Worm (Caenorhabditis elegans): Measurements from ENCODE around the gene EEED8.18.

DNA sequence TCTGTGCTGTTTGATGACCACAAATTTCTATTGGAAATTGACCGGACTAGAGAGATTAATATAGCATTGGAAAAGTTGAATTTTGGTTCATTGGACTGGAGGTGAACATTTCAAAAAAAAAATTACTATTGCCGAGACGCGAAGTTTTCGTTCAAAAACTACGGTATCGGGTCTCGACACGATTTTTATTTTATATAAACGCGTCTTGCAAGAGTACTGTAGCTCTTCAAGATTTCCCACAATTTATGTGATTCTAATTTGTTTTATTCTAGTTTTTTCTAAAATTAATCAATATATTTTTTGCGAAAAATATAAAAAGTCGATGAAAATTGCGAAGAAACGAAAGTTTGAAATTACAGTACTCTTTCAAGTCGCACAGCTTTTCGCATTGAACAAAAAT, 41.8 kb downstream of the EEED8.18 start, which contains the start of gene F09E5.12:
- no peak for TF ChIP-seq jun-1 (tag; optimal IDR thresholded peaks at IDR 0.05)
- no peak for TF ChIP-seq fkh-10 (GFP tag; optimal IDR thresholded peaks at IDR 0.05)
- TF ChIP-seq R02D3.7 (tag; optimal IDR thresholded peaks at IDR 0.05) = no peak
- no peak for TF ChIP-seq nhr-77 (tag; optimal IDR thresholded peaks at IDR 0.05)
- no peak for TF ChIP-seq egl-5 (tag; optimal IDR thresholded peaks at IDR 0.05)
- TF ChIP-seq nhr-28 (tag; optimal IDR thresholded peaks at IDR 0.05) = no peak
- TF ChIP-seq ceh-82 (tag; optimal IDR thresholded peaks at IDR 0.05) = no peak
